Fruit fly (Drosophila melanogaster) whole organism, embryonic: ENCODE results near the gene CG3690.
A peak's percentile ranks its signal among the peaks of the same experiment; 100 is the strongest.

ENCODE experiments used
- Ada2b ChIP-seq: fragments of 200-800 bp; sonication (Bioruptor generic); IDR thresholded peaks from 2 replicates; pipeline ENCODE4 v1.3.6; 2022; ENCODE audit warnings: missing biosample characterization, missing genetic modification characterization
- Asciz ChIP-seq: fragments of 200-800 bp; sonication (Bioruptor generic); optimal IDR thresholded peaks from 2 replicates; lab custom pipeline; 2017; ENCODE audit warnings: missing biosample characterization, mild to moderate bottlenecking, missing genetic modification characterization, missing genetic modification reagents
- CG10209 ChIP-seq: fragments of 200-800 bp; sonication (Bioruptor generic); optimal IDR thresholded peaks from 3 replicates; lab custom pipeline; 2017; ENCODE audit warnings: missing biosample characterization, mild to moderate bottlenecking, missing genetic modification characterization, missing genetic modification reagents
- CG10274 ChIP-seq: fragments of 200-800 bp; sonication (Bioruptor generic); optimal IDR thresholded peaks from 3 replicates; lab custom pipeline; 2017; ENCODE audit warnings: missing biosample characterization, mild to moderate bottlenecking, missing genetic modification characterization
- CG10543 ChIP-seq: fragments of 200-800 bp; sonication (Bioruptor generic); optimal IDR thresholded peaks from 3 replicates; lab custom pipeline; 2017; ENCODE audit warnings: missing biosample characterization, mild to moderate bottlenecking, missing genetic modification characterization, moderate library complexity
- CG12236 ChIP-seq: fragments of 200-800 bp; sonication (Bioruptor generic); optimal IDR thresholded peaks from 2 replicates; lab custom pipeline; 2016; ENCODE audit warnings: missing biosample characterization, missing genetic modification characterization
- CG12391 ChIP-seq: fragments of 200-800 bp; sonication (Bioruptor generic); optimal IDR thresholded peaks from 3 replicates; lab custom pipeline; 2018; ENCODE audit warnings: missing biosample characterization, mild to moderate bottlenecking, missing genetic modification characterization, moderate library complexity
- CG13775 ChIP-seq: fragments of 200-800 bp; sonication (Bioruptor generic); optimal IDR thresholded peaks from 3 replicates; lab custom pipeline; 2017; ENCODE audit warnings: missing biosample characterization, mild to moderate bottlenecking, missing genetic modification characterization
- CG14965 ChIP-seq: fragments of 200-800 bp; sonication (Bioruptor generic); optimal IDR thresholded peaks from 2 replicates; lab custom pipeline; 2016; ENCODE audit warnings: missing biosample characterization, missing genetic modification characterization, borderline replicate concordance
- CG1529 ChIP-seq: fragments of 200-800 bp; sonication (Bioruptor generic); optimal IDR thresholded peaks from 3 replicates; lab custom pipeline; 2018; ENCODE audit warnings: missing biosample characterization, missing genetic modification characterization
- CG17612 ChIP-seq: fragments of 200-800 bp; sonication (Bioruptor generic); IDR thresholded peaks from 2 replicates; pipeline ENCODE4 v1.3.6; 2022; ENCODE audit warnings: missing biosample characterization, missing genetic modification characterization
- CG18599 ChIP-seq: fragments of 200-800 bp; sonication (Bioruptor generic); optimal IDR thresholded peaks from 3 replicates; lab custom pipeline; 2017; ENCODE audit warnings: missing biosample characterization, missing genetic modification characterization, mild to moderate bottlenecking, moderate library complexity, missing genetic modification reagents
- CG32767 ChIP-seq: fragments of 200-800 bp; sonication (Bioruptor generic); IDR thresholded peaks from 2 replicates; pipeline ENCODE4 v1.3.6; 2022; ENCODE audit warnings: missing biosample characterization, missing genetic modification characterization
- CG33557 ChIP-seq: fragments of 200-800 bp; sonication (Bioruptor generic); optimal IDR thresholded peaks from 2 replicates; lab custom pipeline; 2019; ENCODE audit warnings: missing biosample characterization, mild to moderate bottlenecking, missing genetic modification characterization, moderate library complexity
- CG3847 ChIP-seq: fragments of 200-800 bp; sonication (Bioruptor generic); IDR thresholded peaks from 2 replicates; pipeline ENCODE4 v1.3.6; 2022; ENCODE audit warnings: missing biosample characterization, missing genetic modification characterization
- CG6175 ChIP-seq: fragments of 200-800 bp; sonication (Bioruptor generic); IDR thresholded peaks from 3 replicates; pipeline ENCODE4 v1.3.6; 2022; ENCODE audit warnings: missing biosample characterization, missing genetic modification characterization
- CG8281 ChIP-seq: fragments of 200-800 bp; sonication (Bioruptor generic); optimal IDR thresholded peaks from 2 replicates; lab custom pipeline; 2018; ENCODE audit warnings: missing biosample characterization, mild to moderate bottlenecking, missing genetic modification characterization, moderate library complexity
- CG8388 ChIP-seq: fragments of 200-800 bp; sonication (Bioruptor generic); optimal IDR thresholded peaks from 2 replicates; lab custom pipeline; 2019; ENCODE audit warnings: missing biosample characterization, mild to moderate bottlenecking, missing genetic modification characterization, moderate library complexity
- CG8478 ChIP-seq: fragments of >200 bp; optimal IDR thresholded peaks from 2 replicates; lab custom pipeline; 2018
- Fer1 ChIP-seq: fragments of 200-800 bp; sonication (Bioruptor generic); optimal IDR thresholded peaks from 2 replicates; lab custom pipeline; 2017; ENCODE audit warnings: missing biosample characterization, mild to moderate bottlenecking, missing genetic modification characterization
- H15 ChIP-seq: fragments of 200-800 bp; sonication (Bioruptor generic); IDR thresholded peaks from 3 replicates; pipeline ENCODE4 v1.3.6; 2022; ENCODE audit warnings: missing biosample characterization, missing genetic modification characterization
- Hmr ChIP-seq: fragments of 200-800 bp; sonication (Bioruptor generic); optimal IDR thresholded peaks from 3 replicates; lab custom pipeline; 2017; ENCODE audit warnings: mild to moderate bottlenecking, missing biosample characterization, missing genetic modification reagents, missing genetic modification characterization
- MBD-R2 ChIP-seq: fragments of 200-800 bp; sonication (Bioruptor generic); IDR thresholded peaks from 2 replicates; pipeline ENCODE4 v1.3.6; 2022; ENCODE audit warnings: missing biosample characterization, missing genetic modification characterization
- Max ChIP-seq: fragments of 200-800 bp; sonication (Bioruptor generic); optimal IDR thresholded peaks from 2 replicates; lab custom pipeline; 2016; ENCODE audit warnings: missing biosample characterization, mild to moderate bottlenecking, missing genetic modification characterization
- Poxn ChIP-seq: fragments of 200-800 bp; sonication (Bioruptor generic); IDR thresholded peaks from 2 replicates; pipeline ENCODE4 v1.3.6; 2022; ENCODE audit warnings: missing biosample characterization, missing genetic modification characterization
- Rfx ChIP-seq: fragments of 200-800 bp; sonication (Bioruptor generic); IDR thresholded peaks from 2 replicates; pipeline ENCODE4 v1.3.6; 2022; ENCODE audit warnings: missing biosample characterization, missing genetic modification characterization
- Vsx1 ChIP-seq: fragments of 200-800 bp; sonication (Bioruptor generic); optimal IDR thresholded peaks from 2 replicates; lab custom pipeline; 2017; ENCODE audit warnings: missing biosample characterization, mild to moderate bottlenecking, missing genetic modification characterization, missing genetic modification reagents
- Xrp1 ChIP-seq: fragments of 200-800 bp; sonication (Bioruptor generic); IDR thresholded peaks from 2 replicates; pipeline ENCODE4 v1.3.6; 2022; ENCODE audit warnings: missing biosample characterization, missing genetic modification characterization
- amos ChIP-seq: fragments of 200-800 bp; sonication (Bioruptor generic); IDR thresholded peaks from 2 replicates; pipeline ENCODE4 v1.3.6; 2022; ENCODE audit warnings: missing biosample characterization, missing genetic modification characterization; ENCODE audit not compliant: partially characterized antibody
- ap ChIP-seq: fragments of 200-800 bp; sonication (Bioruptor generic); IDR thresholded peaks from 2 replicates; pipeline ENCODE4 v1.3.6; 2022; ENCODE audit warnings: missing biosample characterization, missing genetic modification characterization
- ara ChIP-seq: fragments of 200-800 bp; sonication (Bioruptor generic); IDR thresholded peaks from 2 replicates; pipeline ENCODE4 v1.3.6; 2022; ENCODE audit warnings: missing biosample characterization, missing genetic modification characterization
- ci ChIP-seq: fragments of 200-800 bp; sonication (Bioruptor generic); IDR thresholded peaks from 3 replicates; pipeline ENCODE4 v1.3.6; 2022; ENCODE audit warnings: missing biosample characterization, missing genetic modification characterization
- corto ChIP-seq: fragments of 200-800 bp; sonication (Bioruptor generic); optimal IDR thresholded peaks from 2 replicates; lab custom pipeline; 2016; ENCODE audit warnings: missing biosample characterization, mild to moderate bottlenecking, missing genetic modification characterization, moderate library complexity
- da ChIP-seq: fragments of 200-800 bp; sonication (Bioruptor generic); optimal IDR thresholded peaks from 2 replicates; lab custom pipeline; 2016; ENCODE audit warnings: missing biosample characterization, missing genetic modification characterization
- dmrt11E ChIP-seq: fragments of 200-800 bp; sonication (Bioruptor generic); optimal IDR thresholded peaks from 3 replicates; lab custom pipeline; 2018; ENCODE audit warnings: missing biosample characterization, mild to moderate bottlenecking, missing genetic modification characterization, moderate library complexity
- dysf ChIP-seq: fragments of 200-800 bp; sonication (Bioruptor generic); IDR thresholded peaks from 3 replicates; pipeline ENCODE4 v1.3.6; 2022; ENCODE audit warnings: missing biosample characterization, missing genetic modification characterization
- fd64A ChIP-seq: fragments of 200-800 bp; sonication (Bioruptor generic); optimal IDR thresholded peaks from 3 replicates; lab custom pipeline; 2018; ENCODE audit warnings: missing biosample characterization, mild to moderate bottlenecking, missing genetic modification characterization
- gfzf ChIP-seq: fragments of 200-800 bp; sonication (Bioruptor generic); optimal IDR thresholded peaks from 2 replicates; lab custom pipeline; 2016; ENCODE audit warnings: missing biosample characterization, mild to moderate bottlenecking, missing genetic modification characterization, moderate library complexity
- kni ChIP-seq: fragments of 200-800 bp; sonication (Bioruptor generic); optimal IDR thresholded peaks from 3 replicates; lab custom pipeline; 2017; ENCODE audit warnings: mild to moderate bottlenecking, missing biosample characterization, missing genetic modification reagents, missing genetic modification characterization
- lab ChIP-seq: fragments of 200-800 bp; sonication (Bioruptor generic); optimal IDR thresholded peaks from 3 replicates; lab custom pipeline; 2017; ENCODE audit warnings: missing biosample characterization, missing genetic modification characterization, mild to moderate bottlenecking, moderate library complexity, missing genetic modification reagents
- lilli ChIP-seq: fragments of 200-800 bp; sonication (Bioruptor generic); optimal IDR thresholded peaks from 3 replicates; lab custom pipeline; 2016; ENCODE audit warnings: missing biosample characterization, missing genetic modification characterization
- pb ChIP-seq: fragments of 200-800 bp; sonication (Bioruptor generic); optimal IDR thresholded peaks from 3 replicates; lab custom pipeline; 2016; ENCODE audit warnings: missing biosample characterization, missing genetic modification characterization
- pho ChIP-seq: fragments of 200-800 bp; sonication (Bioruptor generic); optimal IDR thresholded peaks from 2 replicates; lab custom pipeline; 2016; ENCODE audit warnings: missing biosample characterization, missing genetic modification characterization
- rib ChIP-seq: fragments of 200-800 bp; sonication (Bioruptor generic); IDR thresholded peaks from 2 replicates; pipeline ENCODE4 v1.3.6; 2022; ENCODE audit warnings: missing biosample characterization, missing genetic modification characterization
- row ChIP-seq: fragments of 200-800 bp; sonication (Bioruptor generic); IDR thresholded peaks from 3 replicates; pipeline ENCODE4 v1.3.6; 2022; ENCODE audit warnings: missing biosample characterization, missing genetic modification characterization
- run ChIP-seq: fragments of 200-800 bp; sonication (Bioruptor generic); optimal IDR thresholded peaks from 3 replicates; lab custom pipeline; 2018; ENCODE audit warnings: missing biosample characterization, mild to moderate bottlenecking, missing genetic modification characterization
- sens ChIP-seq: fragments of 200-800 bp; sonication (Bioruptor generic); peaks from one replicate; lab custom pipeline; 2016; ENCODE audit warnings: missing biosample characterization, missing genetic modification characterization
- slbo ChIP-seq: fragments of 200-800 bp; sonication (Bioruptor generic); IDR thresholded peaks from 2 replicates; pipeline ENCODE4 v1.3.6; 2022; ENCODE audit warnings: missing biosample characterization, missing genetic modification characterization
- sob ChIP-seq: fragments of 200-800 bp; sonication (Bioruptor generic); IDR thresholded peaks from 2 replicates; pipeline ENCODE4 v1.3.6; 2022; ENCODE audit warnings: missing biosample characterization, missing genetic modification characterization
- sqz ChIP-seq: fragments of 200-800 bp; sonication (Bioruptor generic); optimal IDR thresholded peaks from 3 replicates; lab custom pipeline; 2018; ENCODE audit warnings: missing biosample characterization, mild to moderate bottlenecking, missing genetic modification characterization
- stc ChIP-seq: fragments of 200-800 bp; sonication (Bioruptor generic); IDR thresholded peaks from 2 replicates; pipeline ENCODE4 v1.3.6; 2022; ENCODE audit warnings: missing biosample characterization, missing genetic modification characterization
- zfh1 ChIP-seq: fragments of 200-800 bp; sonication (Bioruptor generic); IDR thresholded peaks from 3 replicates; pipeline ENCODE4 v1.3.6; 2022; ENCODE audit warnings: missing biosample characterization, missing genetic modification characterization

Gene CG3690

dm6 chrX:921359-921758 is 30.3 kb downstream of the CG3690 start:
- no peak for TF ChIP-seq da (GFP tag; lab: Kevin White, UChicago)
- TF ChIP-seq Poxn (GFP tag; lab: Robert Waterston, UW), result no peak
- TF ChIP-seq Max, result no peak
- no peak for TF ChIP-seq CG1529 (GFP tag; lab: Kevin White, UChicago)
- TF ChIP-seq CG10543 (GFP tag; lab: Kevin White, UChicago), result no peak
- no peak for TF ChIP-seq fd64A (GFP tag; lab: Kevin White, UChicago)
- TF ChIP-seq rib (GFP tag; lab: Robert Waterston, UW), result no peak
- peak; percentile 52 for TF ChIP-seq slbo (GFP tag; lab: Robert Waterston, UW)
- 0 out of 2 replicates have a peak, but pooled peaks have one; percentile 14 for TF ChIP-seq sob (GFP tag; lab: Robert Waterston, UW)
- TF ChIP-seq sens (GFP tag; lab: Kevin White, UChicago), result peak; percentile 79
- TF ChIP-seq CG18599 (GFP tag; lab: Kevin White, UChicago), result peak; percentile 53
- TF ChIP-seq CG12236 (GFP tag; lab: Kevin White, UChicago), result no peak
- TF ChIP-seq CG33557 (GFP tag; lab: Kevin White, UChicago), result no peak
- TF ChIP-seq lilli, result peak; percentile 16
- no peak for TF ChIP-seq Fer1 (GFP tag; lab: Kevin White, UChicago)
- no peak for TF ChIP-seq MBD-R2 (GFP tag; lab: Robert Waterston, UW)
- peak; percentile 31; the same call in 1 of the 2 replicates for TF ChIP-seq Xrp1 (GFP tag; lab: Robert Waterston, UW)
- TF ChIP-seq dmrt11E, result no peak
- 0 out of 3 replicates have a peak, but pooled peaks have one; percentile 26 for TF ChIP-seq dysf
- no peak for TF ChIP-seq CG10274 (GFP tag; lab: Kevin White, UChicago)
- TF ChIP-seq CG10209 (GFP tag; lab: Kevin White, UChicago), result no peak
- TF ChIP-seq CG12391 (tag; lab: Kevin White, UChicago), result peak; percentile 3
- TF ChIP-seq Vsx1 (GFP tag; lab: Kevin White, UChicago), result no peak
- TF ChIP-seq sqz, result no peak
- no peak for TF ChIP-seq amos
- no peak for TF ChIP-seq stc
- TF ChIP-seq ap (GFP tag; lab: Robert Waterston, UW), result no peak
- TF ChIP-seq Asciz, result no peak
- TF ChIP-seq run (tag; lab: Kevin White, UChicago), result no peak
- TF ChIP-seq CG17612 (GFP tag; lab: Robert Waterston, UW), result no peak
- TF ChIP-seq CG3847 (GFP tag; lab: Robert Waterston, UW), result peak; percentile 14; the same call in 1 of the 2 replicates
- no peak for TF ChIP-seq pho
- 0 out of 3 replicates have a peak, but pooled peaks have one; percentile 14 for TF ChIP-seq zfh1 (GFP tag; lab: Robert Waterston, UW)
- TF ChIP-seq CG8281 (tag; lab: Kevin White, UChicago), result no peak
- no peak for TF ChIP-seq kni
- no peak for TF ChIP-seq lab (GFP tag; lab: Kevin White, UChicago)
- TF ChIP-seq row (GFP tag; lab: Robert Waterston, UW), result peak; percentile 60; the same call in 2 of the 3 replicates
- no peak for TF ChIP-seq corto
- TF ChIP-seq Hmr (GFP tag; lab: Kevin White, UChicago), result peak; percentile 5
- no peak for TF ChIP-seq CG32767 (GFP tag; lab: Robert Waterston, UW)
- no peak for TF ChIP-seq CG6175 (GFP tag; lab: Robert Waterston, UW)
- 0 out of 2 replicates have a peak, but pooled peaks have one; percentile 17 for TF ChIP-seq Rfx (GFP tag; lab: Robert Waterston, UW)
- 0 out of 2 replicates have a peak, but pooled peaks have one; percentile 7 for TF ChIP-seq Ada2b (GFP tag; lab: Robert Waterston, UW)
- no peak for TF ChIP-seq ara (GFP tag; lab: Robert Waterston, UW)
- no peak for TF ChIP-seq H15
- no peak for TF ChIP-seq pb
- no peak for TF ChIP-seq CG8388 (GFP tag; lab: Kevin White, UChicago)
- TF ChIP-seq CG14965 (GFP tag; lab: Kevin White, UChicago), result no peak
- no peak for TF ChIP-seq ci (GFP tag; lab: Robert Waterston, UW)
- TF ChIP-seq gfzf (GFP tag; lab: Kevin White, UChicago), result no peak
- TF ChIP-seq CG13775 (GFP tag; lab: Kevin White, UChicago), result no peak
- TF ChIP-seq CG8478 (lab: Kevin White, UChicago), result no peak
